Worm (Caenorhabditis elegans) whole organism, young adult: Measurements from ENCODE around the gene arr-1.

Source experiments
- lir-1 ChIP-seq: fragments of 200-800 bp; sonication (Bioruptor generic); conservative IDR thresholded peaks from 2 replicates; pipeline ENCODE4 v1.3.6; 2022; ENCODE audit warnings: missing genetic modification reagents, missing genetic modification characterization, missing compliant biosample characterization
- snpc-4 ChIP-seq, 5 experiments: fragments of 150-350 bp in 1 of 5; sonication (generic microtip) in 4 of 5; optimal IDR thresholded peaks; 2 replicates each; lab custom pipeline; 2014 to 2018; ENCODE audit warnings: missing genetic modification characterization in 5 of 5, missing biosample characterization in 3 of 5, antibody characterized with exemption in 2 of 5, mild to moderate bottlenecking in 2 of 5, missing compliant biosample characterization in 2 of 5, missing genotype in 2 of 5, moderate library complexity in 2 of 5, missing genetic modification reagents in 1 of 5

- no peak for TF ChIP-seq snpc-4 (GFP tag; optimal IDR thresholded peaks at IDR 0.05; lab: Kevin White, UChicago)
- TF ChIP-seq snpc-4 (tag; optimal IDR thresholded peaks at IDR 0.05; lab: Kevin White, UChicago): no peak
- TF ChIP-seq lir-1: no peak
Observed at ce11 chrX:915510-915909, 35.1 kb upstream of the arr-1 start, which contains the start of gene sel-12.
